Worm (Caenorhabditis elegans) whole organism, young adult: ENCODE data around the gene rab-18.

Experiments used
- C17E4.6 ChIP-seq: fragments of 200-800 bp; sonication (Bioruptor generic); IDR thresholded peaks from 2 replicates; pipeline ENCODE4 v1.3.6; 2022; ENCODE audit warnings: missing genetic modification reagents, missing genetic modification characterization, missing compliant biosample characterization
- F33H1.4 ChIP-seq: fragments of 200-800 bp; sonication (Bioruptor generic); IDR thresholded peaks from 2 replicates; pipeline ENCODE4 v1.3.6; 2022; ENCODE audit warnings: missing genetic modification reagents, missing genetic modification characterization, missing compliant biosample characterization
- F39B2.1 ChIP-seq: fragments of 200-800 bp; sonication (Bioruptor generic); IDR thresholded peaks from 2 replicates; pipeline ENCODE4 v1.3.6; 2022; ENCODE audit warnings: missing genetic modification reagents, missing genetic modification characterization, missing compliant biosample characterization
- F49E8.2 ChIP-seq: sonication (generic microtip); optimal IDR thresholded peaks from 3 replicates; lab custom pipeline; 2017; ENCODE audit warnings: missing genetic modification characterization, mild to moderate bottlenecking, missing compliant biosample characterization, antibody characterized with exemption, moderate library complexity; ENCODE audit not compliant: insufficient read depth
- Y67H2A.10 ChIP-seq: fragments of 200-800 bp; sonication (Bioruptor generic); conservative IDR thresholded peaks from 2 replicates; pipeline ENCODE4 v1.3.6; 2022; ENCODE audit warnings: missing genetic modification reagents, missing genetic modification characterization, missing compliant biosample characterization
- Y79H2A.3 ChIP-seq: fragments of 200-800 bp; sonication (Bioruptor generic); conservative IDR thresholded peaks from 2 replicates; pipeline ENCODE4 v1.3.6; 2022; ENCODE audit warnings: missing genetic modification reagents, missing genetic modification characterization, missing compliant biosample characterization
- aptf-3 ChIP-seq: fragments of 200-800 bp; sonication (Bioruptor generic); IDR thresholded peaks from 2 replicates; pipeline ENCODE4 v1.3.6; 2022; ENCODE audit warnings: missing genetic modification characterization, missing compliant biosample characterization
- attf-6 ChIP-seq: fragments of 200-800 bp; sonication (Bioruptor generic); IDR thresholded peaks from 2 replicates; pipeline ENCODE4 v1.3.6; 2022; ENCODE audit warnings: missing genetic modification reagents, missing genetic modification characterization, missing compliant biosample characterization
- cebp-1 ChIP-seq, 2 experiments: fragments of 200-800 bp in 1 of 2; sonication (Bioruptor generic) in 1 of 2; sonication (generic microtip) in 1 of 2; IDR thresholded peaks in 1 of 2; optimal IDR thresholded peaks in 1 of 2; 2 replicates each; pipeline versions ENCODE4 v1.3.6 to Lab custom; 2017 to 2022; ENCODE audit warnings: missing compliant biosample characterization in 2 of 2, missing genetic modification characterization in 2 of 2, mild to moderate bottlenecking in 1 of 2, missing genetic modification reagents in 1 of 2, moderate library complexity in 1 of 2
- ceh-27 ChIP-seq: fragments of 200-800 bp; sonication (Bioruptor generic); optimal IDR thresholded peaks from 2 replicates; lab custom pipeline; 2018; ENCODE audit warnings: mild to moderate bottlenecking, missing genetic modification characterization, moderate library complexity, missing compliant biosample characterization
- ceh-40 ChIP-seq: fragments of 200-800 bp; sonication (Bioruptor generic); IDR thresholded peaks from 2 replicates; pipeline ENCODE4 v1.3.6; 2022; ENCODE audit warnings: missing genetic modification characterization, missing compliant biosample characterization
- ceh-79 ChIP-seq: sonication (generic microtip); optimal IDR thresholded peaks from 2 replicates; lab custom pipeline; 2017; ENCODE audit warnings: mild to moderate bottlenecking, missing genetic modification characterization, missing compliant biosample characterization
- chd-7 ChIP-seq: sonication (generic microtip); optimal IDR thresholded peaks from 2 replicates; lab custom pipeline; 2016; ENCODE audit warnings: mild to moderate bottlenecking, missing genetic modification characterization, moderate library complexity, missing compliant biosample characterization
- die-1 ChIP-seq: sonication (generic microtip); optimal IDR thresholded peaks from 2 replicates; lab custom pipeline; 2016; ENCODE audit warnings: missing genotype, mild to moderate bottlenecking, missing genetic modification characterization, missing compliant biosample characterization
- dpff-1 ChIP-seq: sonication (generic microtip); optimal IDR thresholded peaks from 2 replicates; lab custom pipeline; 2017; ENCODE audit warnings: mild to moderate bottlenecking, missing genetic modification characterization, missing compliant biosample characterization
- efl-1 ChIP-seq: fragments of 150-350 bp; optimal IDR thresholded peaks from 2 replicates; lab custom pipeline; 2014; ENCODE audit warnings: missing biosample characterization, missing genetic modification reagents, missing genetic modification characterization
- egl-18 ChIP-seq: fragments of 200-800 bp; sonication (Bioruptor generic); IDR thresholded peaks from 2 replicates; pipeline ENCODE4 v1.3.6; 2022; ENCODE audit warnings: missing genetic modification reagents, missing genetic modification characterization, missing compliant biosample characterization
- egl-44 ChIP-seq: fragments of 200-800 bp; sonication (Bioruptor generic); IDR thresholded peaks from 2 replicates; pipeline ENCODE4 v1.3.6; 2022; ENCODE audit warnings: missing genetic modification reagents, missing genetic modification characterization, missing compliant biosample characterization
- egrh-3 ChIP-seq: fragments of 200-800 bp; sonication (Bioruptor generic); IDR thresholded peaks from 2 replicates; pipeline ENCODE4 v1.3.6; 2022; ENCODE audit warnings: missing genetic modification reagents, missing genetic modification characterization, missing compliant biosample characterization
- ets-4 ChIP-seq: fragments of 200-800 bp; sonication (Bioruptor generic); optimal IDR thresholded peaks from 2 replicates; lab custom pipeline; 2018; ENCODE audit warnings: mild to moderate bottlenecking, missing genetic modification characterization, missing compliant biosample characterization
- fkh-3 ChIP-seq: sonication (generic microtip); optimal IDR thresholded peaks from 2 replicates; lab custom pipeline; 2016; ENCODE audit warnings: mild to moderate bottlenecking, missing genetic modification characterization, missing compliant biosample characterization
- gei-17 ChIP-seq: fragments of 200-800 bp; sonication (Bioruptor generic); optimal IDR thresholded peaks from 2 replicates; lab custom pipeline; 2018; ENCODE audit warnings: mild to moderate bottlenecking, missing genetic modification characterization, missing compliant biosample characterization
- hmg-20 ChIP-seq: fragments of 200-800 bp; sonication (Bioruptor generic); IDR thresholded peaks from 2 replicates; pipeline ENCODE4 v1.3.6; 2022; ENCODE audit warnings: missing genetic modification reagents, missing genetic modification characterization, missing compliant biosample characterization
- let-526 ChIP-seq: fragments of 200-800 bp; sonication (Bioruptor generic); IDR thresholded peaks from 2 replicates; pipeline ENCODE4 v1.3.6; 2022; ENCODE audit warnings: missing genetic modification reagents, missing genetic modification characterization, missing compliant biosample characterization
- lin-40 ChIP-seq: sonication (generic microtip); optimal IDR thresholded peaks from 2 replicates; lab custom pipeline; 2016; ENCODE audit warnings: missing genetic modification characterization, mild to moderate bottlenecking, missing compliant biosample characterization, missing genotype, missing genetic modification reagents
- lin-54 ChIP-seq: fragments of 200-800 bp; sonication (Bioruptor generic); optimal IDR thresholded peaks from 2 replicates; lab custom pipeline; 2018; ENCODE audit warnings: mild to moderate bottlenecking, missing genetic modification characterization, missing compliant biosample characterization
- madf-8 ChIP-seq: fragments of 200-800 bp; sonication (Bioruptor generic); conservative IDR thresholded peaks from 2 replicates; pipeline ENCODE4 v1.3.6; 2022; ENCODE audit warnings: missing genetic modification reagents, missing genetic modification characterization, missing compliant biosample characterization
- mcd-1 ChIP-seq: fragments of 200-800 bp; sonication (Bioruptor generic); IDR thresholded peaks from 2 replicates; pipeline ENCODE4 v1.3.6; 2022; ENCODE audit warnings: missing genetic modification reagents, missing genetic modification characterization, missing compliant biosample characterization
- nfyb-1 ChIP-seq: fragments of 200-800 bp; sonication (Bioruptor generic); IDR thresholded peaks from 2 replicates; pipeline ENCODE4 v1.3.6; 2022; ENCODE audit warnings: missing genetic modification reagents, missing genetic modification characterization, missing compliant biosample characterization
- nhr-90 ChIP-seq: sonication (generic microtip); optimal IDR thresholded peaks from 2 replicates; lab custom pipeline; 2016; ENCODE audit warnings: missing genotype, mild to moderate bottlenecking, missing genetic modification characterization, missing compliant biosample characterization
- pbrm-1 ChIP-seq: fragments of 200-800 bp; sonication (Bioruptor generic); IDR thresholded peaks from 2 replicates; pipeline ENCODE4 v1.3.6; 2022; ENCODE audit warnings: missing genetic modification reagents, missing genetic modification characterization, missing compliant biosample characterization
- snpc-1.1 ChIP-seq: sonication (generic microtip); optimal IDR thresholded peaks from 2 replicates; lab custom pipeline; 2017; ENCODE audit warnings: missing genetic modification characterization, mild to moderate bottlenecking, missing compliant biosample characterization, antibody characterized with exemption, moderate library complexity, missing genotype, missing genetic modification reagents; ENCODE audit not compliant: insufficient read depth
- snpc-4 ChIP-seq, 5 experiments: fragments of 150-350 bp in 1 of 5; sonication (generic microtip) in 4 of 5; optimal IDR thresholded peaks; 2 replicates each; lab custom pipeline; 2014 to 2018; ENCODE audit warnings: missing genetic modification characterization in 5 of 5, missing biosample characterization in 3 of 5, antibody characterized with exemption in 2 of 5, mild to moderate bottlenecking in 2 of 5, missing compliant biosample characterization in 2 of 5, missing genotype in 2 of 5, moderate library complexity in 2 of 5, missing genetic modification reagents in 1 of 5
- tlf-1 ChIP-seq: fragments of 200-800 bp; sonication (Bioruptor generic); optimal IDR thresholded peaks from 2 replicates; lab custom pipeline; 2018; ENCODE audit warnings: mild to moderate bottlenecking, missing genetic modification characterization, missing compliant biosample characterization
- xnd-1 ChIP-seq: sonication (generic microtip); optimal IDR thresholded peaks from 2 replicates; lab custom pipeline; 2016; ENCODE audit warnings: missing genotype, missing genetic modification reagents, missing genetic modification characterization, missing compliant biosample characterization
- zfh-2 ChIP-seq: fragments of 200-800 bp; sonication (Bioruptor generic); conservative IDR thresholded peaks from 2 replicates; pipeline ENCODE4 v1.3.6; 2022; ENCODE audit warnings: missing genetic modification reagents, missing genetic modification characterization, missing compliant biosample characterization
- ztf-25 ChIP-seq: fragments of 200-800 bp; sonication (Bioruptor generic); IDR thresholded peaks from 2 replicates; pipeline ENCODE4 v1.3.6; 2022; ENCODE audit warnings: missing genetic modification reagents, missing genetic modification characterization, missing compliant biosample characterization
- ztf-28 ChIP-seq: fragments of 200-800 bp; sonication (Bioruptor generic); IDR thresholded peaks from 2 replicates; pipeline ENCODE4 v1.3.6; 2022; ENCODE audit warnings: missing genetic modification reagents, missing genetic modification characterization, missing compliant biosample characterization

rab-18 gene

ce11 chrIII:1053067-1053466 is 27.5 kb downstream of the rab-18 start, which contains the start of gene fbxo-11.2 (continued):
- TF ChIP-seq Y79H2A.3 (GFP tag; lab: Robert Waterston, UW) (no peak), nhr-90 (no peak), ceh-79 (tag; lab: Kevin White, UChicago) (no peak), ztf-25 (GFP tag; lab: Robert Waterston, UW) (no peak), fkh-3 (tag; lab: Kevin White, UChicago) (no peak), ets-4 (GFP tag; lab: Kevin White, UChicago) (no peak), pbrm-1 (GFP tag; lab: Robert Waterston, UW) (no peak), chd-7 (tag; lab: Kevin White, UChicago) (no peak), C17E4.6 (no peak), mcd-1 (GFP tag; lab: Robert Waterston, UW) (0 out of 2 replicates have a peak, but pooled peaks have one; percentile 21), aptf-3 (GFP tag; lab: Robert Waterston, UW) (no peak), efl-1 (GFP tag; lab: Kevin White, UChicago) (no peak), hmg-20 (GFP tag; lab: Robert Waterston, UW) (no peak), egl-44 (no peak), F49E8.2 (tag; lab: Kevin White, UChicago) (no peak), lin-40 (no peak), ceh-27 (GFP tag; lab: Kevin White, UChicago) (no peak), dpff-1 (no peak), snpc-4 (GFP tag; optimal IDR thresholded peaks at IDR 0.05; lab: Kevin White, UChicago) (no peak), snpc-4 (tag; optimal IDR thresholded peaks at IDR 0.05; lab: Kevin White, UChicago) (no peak)

ce11 chrIII:1052291-1052690 is 28.3 kb downstream of the rab-18 start:
- 0 out of 2 replicates have a peak, but pooled peaks have one; percentile 21 for TF ChIP-seq zfh-2
- no peak for TF ChIP-seq egl-18
- TF ChIP-seq, all 124 proteins: peak for 1

- no peak for TF ChIP-seq let-526 (GFP tag; lab: Robert Waterston, UW)
- TF ChIP-seq egrh-3 (GFP tag; lab: Robert Waterston, UW), result peak; percentile 85
- TF ChIP-seq zfh-2, result peak; percentile 85
Observed at ce11 chrIII:1051877-1052276, 28.7 kb downstream of the rab-18 start.

ce11 chrIII:1043790-1044189 is 36.8 kb downstream of the rab-18 start:
- TF ChIP-seq aptf-3 (GFP tag; lab: Robert Waterston, UW) (no peak), attf-6 (no peak), cebp-1 (GFP tag; IDR thresholded peaks at IDR 0.05; lab: Robert Waterston, UW) (no peak), cebp-1 (tag; optimal IDR thresholded peaks at IDR 0.05; lab: Kevin White, UChicago) (no peak), ztf-25 (GFP tag; lab: Robert Waterston, UW) (no peak), egrh-3 (GFP tag; lab: Robert Waterston, UW) (peak; percentile 45; the same call in 1 of the 2 replicates), xnd-1 (tag; lab: Kevin White, UChicago) (no peak), mcd-1 (GFP tag; lab: Robert Waterston, UW) (no peak), zfh-2 (peak; percentile 76), hmg-20 (GFP tag; lab: Robert Waterston, UW) (no peak)

- TF ChIP-seq zfh-2 (peak; percentile 75), gei-17 (GFP tag; lab: Kevin White, UChicago) (no peak), efl-1 (GFP tag; lab: Kevin White, UChicago) (no peak), lin-54 (GFP tag; lab: Kevin White, UChicago) (no peak)
Observed at ce11 chrIII:1040059-1040458, 40.5 kb downstream of the rab-18 start.

DNA sequence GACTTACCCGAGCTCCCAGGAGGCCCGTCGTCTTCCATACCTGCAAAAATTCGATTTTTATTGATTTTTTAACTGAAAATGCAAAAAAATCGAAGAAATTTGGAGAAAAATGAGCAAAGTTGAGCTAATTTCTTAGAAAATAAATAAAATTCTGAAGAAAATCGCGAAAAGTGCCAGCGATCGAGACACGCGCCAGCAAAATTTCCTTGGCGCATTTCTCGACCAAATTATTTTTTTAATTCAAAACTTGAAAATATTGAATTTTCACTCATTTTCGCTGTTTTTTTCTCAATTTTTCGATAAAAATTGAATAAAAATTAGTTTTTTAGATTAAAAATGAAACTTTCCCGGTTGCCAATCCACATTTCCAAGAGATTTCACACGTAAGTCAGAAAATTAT is 43.4 kb downstream of the rab-18 start, which contains the start of the genes chin-1 and BE0003N10.1:
chin-1 (minus strand) TSS at position 40 of the 400 bp plus-strand sequence.
BE0003N10.1 (plus strand) TSS at position 320 of the 400 bp plus-strand sequence.
- TF ChIP-seq snpc-1.1 (tag; lab: Kevin White, UChicago) (no peak), ceh-79 (tag; lab: Kevin White, UChicago) (no peak), efl-1 (GFP tag; lab: Kevin White, UChicago) (no peak), F33H1.4 (GFP tag; lab: Robert Waterston, UW) (peak; percentile 41), madf-8 (GFP tag; lab: Robert Waterston, UW) (no peak), Y67H2A.10 (GFP tag; lab: Robert Waterston, UW) (no peak), F39B2.1 (GFP tag; lab: Robert Waterston, UW) (no peak), tlf-1 (GFP tag; lab: Kevin White, UChicago) (no peak), die-1 (no peak), ceh-40 (GFP tag; lab: Robert Waterston, UW) (no peak), mcd-1 (GFP tag; lab: Robert Waterston, UW) (peak; percentile 72), ztf-28 (GFP tag; lab: Robert Waterston, UW) (no peak), egrh-3 (GFP tag; lab: Robert Waterston, UW) (no peak), nfyb-1 (no peak), F49E8.2 (tag; lab: Kevin White, UChicago) (no peak)
